Fruit fly (Drosophila melanogaster): ENCODE data around the gene Ptth.

Gene Ptth

dm6 chr2L:609497-609896 lies 32.8 kb upstream of the Ptth start (continued):
- TF ChIP-seq Lpt (GFP tag; optimal IDR thresholded peaks at IDR 0.05) (peak; percentile 45), Smox (GFP tag; optimal IDR thresholded peaks at IDR 0.05) (peak; percentile 35), CG31627 (GFP tag; optimal IDR thresholded peaks at IDR 0.05) (peak; percentile 4), CG10631 (GFP tag; optimal IDR thresholded peaks at IDR 0.05) (peak; percentile 68), Ets21C (GFP tag; optimal IDR thresholded peaks at IDR 0.05) (no peak), Met (GFP tag; optimal IDR thresholded peaks at IDR 0.05) (peak; percentile 32), CG34406 (GFP tag; optimal IDR thresholded peaks at IDR 0.05) (peak; percentile 12), spab (GFP tag; optimal IDR thresholded peaks at IDR 0.05) (peak; percentile 61), Hr39 (GFP tag; optimal IDR thresholded peaks at IDR 0.05) (peak; percentile 30), Gug (GFP tag; IDR thresholded peaks at IDR 0.05) (peak; percentile 33)

- peak; percentile 35 for TF ChIP-seq acj6 (GFP tag; optimal IDR thresholded peaks at IDR 0.05)
- no peak for TF ChIP-seq Ets21C (GFP tag; optimal IDR thresholded peaks at IDR 0.05)
- peak; percentile 67 for TF ChIP-seq CG32006 (GFP tag; optimal IDR thresholded peaks at IDR 0.05)
- peak; percentile 56 for TF ChIP-seq pdm3 (GFP tag; optimal IDR thresholded peaks at IDR 0.05)
- TF ChIP-seq Eip93F (GFP tag; optimal IDR thresholded peaks at IDR 0.05), result no peak
- TF ChIP-seq CG8119 (GFP tag; IDR thresholded peaks at IDR 0.05), result peak; percentile 82
- peak; percentile 57 for TF ChIP-seq CG9139 (GFP tag; optimal IDR thresholded peaks at IDR 0.05)
- TF ChIP-seq CG10669 (GFP tag; optimal IDR thresholded peaks at IDR 0.05), result peak; percentile 74
- no peak for TF ChIP-seq Smox (GFP tag; optimal IDR thresholded peaks at IDR 0.05)
- TF ChIP-seq Lpt (GFP tag; optimal IDR thresholded peaks at IDR 0.05), result peak; percentile 45
- no peak for TF ChIP-seq lz (GFP tag; optimal IDR thresholded peaks at IDR 0.05)
- TF ChIP-seq fd59A (GFP tag; optimal IDR thresholded peaks at IDR 0.05), result peak; percentile 77
- TF ChIP-seq fkh (GFP tag; optimal IDR thresholded peaks at IDR 0.05), result no peak
- TF ChIP-seq CG11762 (GFP tag; optimal IDR thresholded peaks at IDR 0.05; ENCODE audit: insufficient read depth), result peak; percentile 26
- peak; percentile 83 for TF ChIP-seq Eip78C (GFP tag)
- peak; percentile 68 for TF ChIP-seq Eip75B (GFP tag; optimal IDR thresholded peaks at IDR 0.05)
- peak; percentile 79; the same call in 2 of the 3 replicates for TF ChIP-seq CG6163 (GFP tag; IDR thresholded peaks at IDR 0.05)
- no peak for TF ChIP-seq CG11902 (GFP tag; optimal IDR thresholded peaks at IDR 0.05)
- TF ChIP-seq CG3919 (GFP tag; optimal IDR thresholded peaks at IDR 0.05), result peak; percentile 63
- peak; percentile 31 for TF ChIP-seq CG4318 (GFP tag; optimal IDR thresholded peaks at IDR 0.05)
- peak; percentile 17 for TF ChIP-seq dac (GFP tag; optimal IDR thresholded peaks at IDR 0.05)
- TF ChIP-seq ss (GFP tag; optimal IDR thresholded peaks at IDR 0.05), result peak; percentile 71 to 73
- no peak for TF ChIP-seq vri (GFP tag; optimal IDR thresholded peaks at IDR 0.05)
- peak; percentile 54 for TF ChIP-seq Hr4 (GFP tag; optimal IDR thresholded peaks at IDR 0.05)
- no peak for TF ChIP-seq fd85E (GFP tag; optimal IDR thresholded peaks at IDR 0.05)
- no peak for TF ChIP-seq Sox102F (GFP tag; optimal IDR thresholded peaks at IDR 0.05)
- peak; percentile 68 for TF ChIP-seq achi (GFP tag; optimal IDR thresholded peaks at IDR 0.05)
- TF ChIP-seq CG34406 (GFP tag; optimal IDR thresholded peaks at IDR 0.05), result peak; percentile 14
- TF ChIP-seq Gug (GFP tag; IDR thresholded peaks at IDR 0.05), result peak; percentile 33; the same call in 1 of the 2 replicates
- peak; percentile 74 for TF ChIP-seq CG10631 (GFP tag; optimal IDR thresholded peaks at IDR 0.05)
- peak; percentile 68 for TF ChIP-seq dsx (GFP tag; optimal IDR thresholded peaks at IDR 0.05; ENCODE audit: poor library complexity, severe bottlenecking)
- TF ChIP-seq CG6808 (GFP tag; optimal IDR thresholded peaks at IDR 0.05), result peak; percentile 82
- peak; percentile 16 for TF ChIP-seq CG6792 (GFP tag; optimal IDR thresholded peaks at IDR 0.05)
- TF ChIP-seq CG7368 (GFP tag; optimal IDR thresholded peaks at IDR 0.05), result peak; percentile 52
- TF ChIP-seq Sox15 (GFP tag; optimal IDR thresholded peaks at IDR 0.05), result no peak
- no peak for TF ChIP-seq cyc (GFP tag; optimal IDR thresholded peaks at IDR 0.05)
- peak; percentile 83 for TF ChIP-seq CG15336 (GFP tag; IDR thresholded peaks at IDR 0.05)
- TF ChIP-seq CG11294 (GFP tag; IDR thresholded peaks at IDR 0.05), result no peak
- TF ChIP-seq CG3032 (tag; optimal IDR thresholded peaks at IDR 0.05), result peak; percentile 81
- peak; percentile 69 for TF ChIP-seq CG1621 (tag; optimal IDR thresholded peaks at IDR 0.05)
- no peak for TF ChIP-seq CG8319 (GFP tag; optimal IDR thresholded peaks at IDR 0.05)
- TF ChIP-seq OdsH (GFP tag; optimal IDR thresholded peaks at IDR 0.05), result peak; percentile 52
- peak; percentile 45; the same call in 2 of the 3 replicates for TF ChIP-seq eg (GFP tag; IDR thresholded peaks at IDR 0.05)
- peak; percentile 10 for TF ChIP-seq topi (GFP tag; optimal IDR thresholded peaks at IDR 0.05)
- TF ChIP-seq spab (GFP tag; optimal IDR thresholded peaks at IDR 0.05), result peak; percentile 73
- TF ChIP-seq CG6276 (GFP tag; optimal IDR thresholded peaks at IDR 0.05), result peak; percentile 38
Measured at dm6 chr2L:608143-608542, 31.4 kb upstream of the Ptth start.
